Worm (Caenorhabditis elegans): Measurements from ENCODE around the gene hpo-34.

ce11 chrX:11462112-11462511 lies 56.8 kb downstream of the hpo-34 start:
- TF ChIP-seq unc-62 (GFP tag; optimal IDR thresholded peaks at IDR 0.05 in 1 of 2) = peak in 1 of 2 experiments; percentile 99
- TF ChIP-seq unc-62 (tag; optimal IDR thresholded peaks at IDR 0.05) = no peak
- TF ChIP-seq nhr-237 (tag; optimal IDR thresholded peaks at IDR 0.05) = no peak
- TF ChIP-seq sdz-12 (GFP tag; optimal IDR thresholded peaks at IDR 0.05) = no peak
- no peak for TF ChIP-seq unc-130 (GFP tag; optimal IDR thresholded peaks at IDR 0.05)
- TF ChIP-seq pqm-1 (tag; optimal IDR thresholded peaks at IDR 0.05) = no peak
- no peak for TF ChIP-seq arid-1 (GFP tag; conservative IDR thresholded peaks at IDR 0.05)
- no peak for TF ChIP-seq aly-2 (tag; optimal IDR thresholded peaks at IDR 0.05)
- no peak for TF ChIP-seq pha-4 (GFP tag; IDR thresholded peaks at IDR 0.05)
- no peak for TF ChIP-seq pha-4 (tag; optimal IDR thresholded peaks at IDR 0.05)
- TF ChIP-seq nhr-77 (tag; optimal IDR thresholded peaks at IDR 0.05) = no peak

Measured in whole organism, L4 larva.